Worm (Caenorhabditis elegans) whole organism, dauer: ENCODE measurements around the gene sas-4.

Source experiments
- unc-62 ChIP-seq: sonication (generic microtip); optimal IDR thresholded peaks from 2 replicates; lab custom pipeline; 2017; ENCODE audit warnings: missing biosample characterization, missing genetic modification reagents, missing genetic modification characterization

Gene sas-4

DNA sequence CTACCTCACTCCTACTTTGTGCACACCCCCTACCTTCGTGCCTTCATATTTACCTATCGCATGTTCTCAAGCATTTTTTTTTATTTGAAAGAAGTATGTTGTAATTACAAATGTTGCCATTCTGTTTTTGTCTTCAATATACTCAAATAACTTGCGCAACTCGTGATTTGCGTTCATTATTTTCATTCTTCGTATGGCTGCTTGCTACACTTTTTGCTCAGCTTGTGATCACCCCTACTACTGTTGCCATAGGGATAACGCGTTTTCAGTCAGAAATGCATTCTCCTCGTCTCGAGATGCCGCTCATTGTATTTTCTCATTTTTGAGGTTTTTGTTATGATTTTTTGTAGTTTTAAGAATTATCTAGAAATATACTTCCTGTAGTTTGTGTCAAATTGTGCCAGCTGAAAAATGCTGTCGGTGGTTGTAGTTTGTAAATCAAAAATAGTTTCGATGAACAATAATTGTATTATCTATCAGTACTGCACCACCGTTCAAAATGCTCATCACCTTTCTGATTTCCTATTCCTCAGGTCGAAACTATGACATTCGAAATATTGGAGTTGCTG lies 4.3 kb upstream of the sas-4 start, which contains the start of gene F10E9.1:
F10E9.1 (plus strand) TSS at position 519 of the 569 bp plus-strand sequence.
- TF ChIP-seq unc-62 = no peak

ce11 chrIII:8321225-8321624 lies 2.8 kb upstream of the sas-4 start:
- TF ChIP-seq unc-62 = no peak

- TF ChIP-seq unc-62 = no peak
Measured at ce11 chrIII:8320183-8320582, 1.8 kb upstream of the sas-4 start, which contains the start of gene F10E9.10. Gene F10E9.10 (minus strand): TSS chrIII:8320283.

DNA sequence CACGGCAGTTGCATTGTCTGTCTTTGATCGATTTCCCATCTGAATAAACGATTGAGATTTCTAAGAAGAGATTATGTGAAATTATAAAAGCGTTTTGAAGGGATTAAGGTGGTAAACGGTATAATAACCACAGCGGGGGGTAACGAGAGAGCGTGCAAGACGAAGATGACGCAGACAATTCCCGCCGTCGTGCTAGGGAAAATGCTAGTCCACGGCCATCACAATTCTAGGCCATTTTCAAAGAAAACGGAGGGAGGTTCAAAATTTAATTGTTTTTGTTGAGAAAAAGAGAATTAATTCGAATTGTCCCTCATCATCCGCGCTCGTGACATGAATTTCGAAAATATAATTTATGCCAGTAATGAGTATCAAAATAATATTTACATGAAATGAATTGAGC lies 712 bp upstream of the sas-4 start, which contains the start of gene F10E9.11:
F10E9.11 (minus strand) TSS at position 161 of the 400 bp plus-strand sequence.
- TF ChIP-seq unc-62 = no peak

ce11 chrIII:8312393-8312792 lies 6.0 kb downstream of the sas-4 start, which contains the start of gene F10E9.2:
Gene F10E9.2 (plus strand): TSS chrIII:8312693.
- TF ChIP-seq unc-62 = no peak

DNA sequence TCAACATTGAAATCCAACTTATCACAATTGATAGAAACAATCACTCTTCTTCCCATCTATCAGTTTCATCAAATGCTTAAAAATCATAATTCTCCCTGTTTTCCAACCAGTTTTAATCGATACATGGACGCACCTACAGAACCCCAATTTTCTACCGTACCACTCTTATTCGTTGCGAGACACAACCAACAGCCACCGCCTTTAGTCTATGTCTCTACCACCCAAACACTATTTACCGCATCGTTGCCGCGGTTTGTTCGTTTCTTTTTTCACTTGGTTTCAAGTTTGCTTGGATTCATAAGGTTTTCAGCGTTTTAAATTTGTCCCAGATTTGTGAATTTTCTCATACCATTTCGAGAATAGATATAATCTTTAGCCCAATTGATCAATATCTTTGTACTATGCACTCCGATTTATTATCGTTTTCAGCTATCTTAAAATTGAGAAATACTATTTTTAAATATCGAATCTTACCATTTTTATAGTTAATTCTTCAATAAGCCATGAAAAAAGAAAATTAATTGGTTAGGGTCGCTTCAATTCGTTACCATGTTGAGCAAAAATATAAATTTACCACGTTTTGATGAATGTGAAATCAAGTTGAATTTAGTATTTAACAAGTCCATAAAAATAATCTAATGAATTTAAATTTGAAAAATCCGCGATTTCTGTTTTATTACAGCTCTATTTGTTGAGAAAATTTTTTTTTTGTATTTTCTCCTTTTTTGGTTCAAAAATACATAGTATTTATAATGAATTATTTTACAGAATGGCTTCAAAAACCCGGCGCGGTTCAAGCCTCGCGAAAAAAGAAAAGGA lies 7.9 kb downstream of the sas-4 start, which contains the start of gene F10E9.3:
F10E9.3 (plus strand) TSS at position 769 of the 819 bp plus-strand sequence.
- no peak for TF ChIP-seq unc-62

- TF ChIP-seq unc-62 = no peak
Measured at ce11 chrIII:8308238-8308637, 10.2 kb downstream of the sas-4 start, which contains the start of gene F10E9.4. Gene F10E9.4 (plus strand): TSS chrIII:8308538.

DNA sequence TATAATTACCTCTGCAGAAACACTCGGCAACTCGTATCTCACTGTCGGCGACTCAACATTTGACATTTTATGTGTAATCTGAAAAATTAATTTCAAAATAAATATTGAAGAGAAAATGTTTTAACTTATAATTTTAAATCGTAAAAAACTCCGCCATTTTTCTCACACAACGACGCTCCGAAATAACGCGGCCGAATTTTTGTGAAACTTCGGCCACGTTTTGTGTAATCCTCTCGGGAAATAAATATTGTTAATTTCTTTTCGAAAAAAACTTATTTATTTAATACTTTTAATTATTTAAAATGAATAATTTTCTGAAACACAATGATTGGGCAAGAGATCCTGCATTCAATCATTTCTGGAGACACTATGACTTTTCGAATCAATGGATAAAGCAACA lies 11.0 kb downstream of the sas-4 start, which contains the start of the genes F10E9.7 and F10E9.5:
F10E9.7 (minus strand) TSS at position 86 of the 400 bp plus-strand sequence.
F10E9.5 (plus strand) TSS at position 237 of the 400 bp plus-strand sequence.
- TF ChIP-seq unc-62 = no peak

- no peak for TF ChIP-seq unc-62
Measured at ce11 chrIII:8305816-8306215, 12.6 kb downstream of the sas-4 start.

DNA sequence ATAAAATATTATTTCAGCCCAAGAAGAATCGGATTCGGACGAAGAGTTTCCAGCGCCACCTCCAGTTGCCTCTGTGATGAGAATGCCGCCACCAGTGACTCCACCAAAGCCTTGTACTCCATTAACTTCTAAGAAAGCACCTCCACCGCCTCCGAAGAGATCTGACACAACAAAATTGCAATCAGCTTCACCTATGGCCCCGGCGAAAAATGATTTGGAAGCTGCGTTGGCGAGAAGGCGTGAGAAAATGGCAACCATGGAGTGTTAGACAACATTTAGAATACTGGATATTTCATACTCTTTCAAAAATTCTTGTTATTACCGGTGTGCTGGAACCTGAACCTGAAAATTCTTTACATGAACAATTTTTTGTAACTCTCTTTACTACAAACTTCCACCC lies 13.1 kb downstream of the sas-4 start:
- no peak for TF ChIP-seq unc-62

DNA sequence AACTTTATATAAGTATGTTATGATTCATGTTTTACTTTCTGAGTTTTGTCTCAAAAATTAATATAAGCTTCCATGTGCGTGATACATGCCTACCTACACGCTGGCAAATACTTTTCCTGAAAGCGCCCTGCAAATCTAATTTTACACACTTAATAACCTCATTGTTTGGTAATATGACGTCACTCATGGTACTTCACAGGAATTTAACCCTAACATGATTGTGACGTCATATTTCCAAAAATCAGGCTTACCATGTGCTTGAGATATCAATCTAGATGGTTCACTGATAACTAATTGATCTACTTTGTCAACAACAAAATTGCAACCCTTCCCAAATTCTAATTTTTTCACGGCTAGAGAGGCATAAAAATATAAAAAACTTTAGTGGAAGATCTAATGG lies 14.9 kb downstream of the sas-4 start:
- TF ChIP-seq unc-62 = no peak

DNA sequence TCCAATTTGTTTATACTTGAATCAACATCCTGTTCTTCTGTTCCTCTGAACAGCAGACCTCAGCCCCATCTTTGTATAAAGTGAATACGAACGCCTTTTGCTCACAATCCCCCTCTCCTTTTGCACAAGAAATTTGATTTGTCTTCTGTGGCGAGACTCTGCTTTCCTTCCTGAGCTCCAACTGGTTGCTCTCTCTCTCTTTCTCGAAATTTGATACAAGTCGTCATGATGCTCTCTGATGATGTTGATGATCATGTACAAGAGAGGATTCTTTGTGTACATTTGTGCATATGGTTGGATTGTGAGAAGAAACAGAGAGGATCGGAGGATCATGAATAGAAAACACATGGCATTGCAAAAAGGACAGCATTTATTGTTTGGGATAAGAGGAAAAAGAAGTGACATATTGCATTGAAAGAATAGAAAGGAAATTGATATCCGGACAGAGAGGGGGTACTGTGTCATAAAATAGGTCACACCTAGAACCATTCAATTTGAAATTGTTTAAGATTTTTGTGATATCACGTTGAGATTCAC lies 17.5 kb downstream of the sas-4 start:
- no peak for TF ChIP-seq unc-62

- no peak for TF ChIP-seq unc-62
Measured at ce11 chrIII:8299734-8300133, 18.7 kb downstream of the sas-4 start.

DNA sequence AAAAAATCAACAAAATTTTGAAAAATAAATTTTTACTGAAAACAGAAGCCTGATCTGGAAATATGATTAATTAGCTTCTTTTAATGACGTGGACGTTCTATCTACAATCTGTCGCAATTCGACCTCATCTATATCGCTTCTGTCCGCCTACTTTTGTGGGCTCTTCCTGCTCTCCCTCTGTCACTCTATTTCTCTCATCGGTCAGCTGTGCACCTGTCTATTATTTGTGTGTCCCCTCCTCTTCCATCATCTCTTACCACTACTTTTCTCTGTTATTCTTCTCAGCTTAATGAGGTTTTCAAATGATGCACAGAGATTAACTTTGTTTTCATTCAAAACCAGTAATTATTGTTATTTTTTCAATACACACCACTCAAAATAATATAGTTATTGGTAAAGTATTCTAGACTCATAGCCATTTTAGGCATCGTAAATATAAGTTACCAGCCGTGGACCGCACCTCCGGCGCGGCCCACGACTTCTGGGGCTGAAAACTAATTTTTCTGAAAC lies 19.3 kb downstream of the sas-4 start:
- no peak for TF ChIP-seq unc-62

DNA sequence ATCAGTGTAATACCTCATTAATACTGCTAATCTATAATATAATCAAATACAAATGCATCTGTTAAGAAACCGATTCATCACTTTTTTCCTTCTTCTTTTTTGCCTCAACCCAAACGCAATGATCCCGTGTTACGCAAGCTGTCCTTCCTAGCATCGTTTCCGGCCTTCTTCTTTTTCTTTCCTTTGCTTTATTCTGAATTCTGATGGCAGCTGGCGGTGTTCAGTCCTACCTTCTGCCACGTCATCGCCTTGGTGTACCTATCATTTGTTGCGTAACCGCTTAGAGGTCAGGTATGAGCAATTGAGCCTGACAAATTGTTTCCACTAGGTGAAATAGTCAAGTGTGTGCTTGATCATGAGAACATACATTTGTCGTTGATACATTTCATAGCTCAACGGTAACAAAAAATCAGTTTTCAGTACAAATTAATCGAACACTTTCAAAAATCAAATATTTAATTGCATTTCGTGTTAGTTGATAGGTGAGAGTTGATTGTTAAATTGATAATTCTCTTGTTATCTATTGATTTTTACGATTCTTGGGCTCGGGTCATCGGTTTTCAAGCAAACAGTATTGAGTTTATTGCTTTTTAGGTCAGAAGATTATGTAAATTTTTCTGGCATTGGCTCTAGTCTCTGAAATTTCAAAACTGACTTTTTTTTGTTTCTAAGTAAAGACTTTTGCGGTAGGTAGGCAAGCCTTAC lies 20.0 kb downstream of the sas-4 start:
- no peak for TF ChIP-seq unc-62

ce11 chrIII:8293260-8293659 lies 25.1 kb downstream of the sas-4 start:
- no peak for TF ChIP-seq unc-62
